Fruit fly (Drosophila melanogaster) whole organism, embryonic: ENCODE data around the gene CG5805.

Experiments used
- Blimp-1 ChIP-seq: fragments of 200-800 bp; sonication (Bioruptor generic); optimal IDR thresholded peaks from 3 replicates; lab custom pipeline; 2018; ENCODE audit warnings: missing biosample characterization, missing genetic modification characterization, mild to moderate bottlenecking, moderate library complexity, missing genetic modification reagents
- Bteb2 ChIP-seq: fragments of 200-800 bp; sonication (Bioruptor generic); optimal IDR thresholded peaks from 2 replicates; lab custom pipeline; 2016; ENCODE audit warnings: missing biosample characterization, missing genetic modification characterization
- CG10147 ChIP-seq: fragments of 200-800 bp; sonication (Bioruptor generic); optimal IDR thresholded peaks from 2 replicates; lab custom pipeline; 2019; ENCODE audit warnings: missing biosample characterization, mild to moderate bottlenecking, missing genetic modification characterization, moderate library complexity
- CG10543 ChIP-seq: fragments of 200-800 bp; sonication (Bioruptor generic); optimal IDR thresholded peaks from 3 replicates; lab custom pipeline; 2017; ENCODE audit warnings: missing biosample characterization, mild to moderate bottlenecking, missing genetic modification characterization, moderate library complexity
- CG10979 ChIP-seq: fragments of 200-800 bp; sonication (Bioruptor generic); optimal IDR thresholded peaks from 2 replicates; lab custom pipeline; 2018; ENCODE audit warnings: missing biosample characterization, mild to moderate bottlenecking, missing genetic modification characterization, moderate library complexity
- CG11695 ChIP-seq: fragments of 200-800 bp; sonication (Bioruptor generic); IDR thresholded peaks from 3 replicates; pipeline ENCODE4 v1.3.6; 2022; ENCODE audit warnings: missing biosample characterization, missing genetic modification characterization
- CG13287 ChIP-seq: fragments of 200-800 bp; sonication (Bioruptor generic); IDR thresholded peaks from 2 replicates; pipeline ENCODE4 v1.3.6; 2022; ENCODE audit warnings: missing biosample characterization, missing genetic modification characterization; ENCODE audit not compliant: partially characterized antibody
- CG17359 ChIP-seq: fragments of 200-800 bp; sonication (Bioruptor generic); optimal IDR thresholded peaks from 3 replicates; lab custom pipeline; 2018; ENCODE audit warnings: missing biosample characterization, mild to moderate bottlenecking, missing genetic modification characterization, moderate library complexity
- CG17385 ChIP-seq: fragments of 200-800 bp; sonication (Bioruptor generic); optimal IDR thresholded peaks from 3 replicates; lab custom pipeline; 2018; ENCODE audit warnings: missing biosample characterization, mild to moderate bottlenecking, missing genetic modification characterization
- CG17612 ChIP-seq: fragments of 200-800 bp; sonication (Bioruptor generic); IDR thresholded peaks from 2 replicates; pipeline ENCODE4 v1.3.6; 2022; ENCODE audit warnings: missing biosample characterization, missing genetic modification characterization
- CG2712 ChIP-seq: fragments of 200-800 bp; optimal IDR thresholded peaks from 3 replicates; lab custom pipeline; 2019; ENCODE audit warnings: missing biosample characterization, mild to moderate bottlenecking, missing genetic modification characterization, moderate library complexity
- CG31365 ChIP-seq: fragments of 200-800 bp; sonication (Bioruptor generic); optimal IDR thresholded peaks from 2 replicates; lab custom pipeline; 2018; ENCODE audit warnings: missing biosample characterization, mild to moderate bottlenecking, missing genetic modification characterization
- CG3163 ChIP-seq: fragments of 200-800 bp; sonication (Bioruptor generic); optimal IDR thresholded peaks from 3 replicates; lab custom pipeline; 2016; ENCODE audit warnings: missing biosample characterization, missing genetic modification characterization
- CG33557 ChIP-seq: fragments of 200-800 bp; sonication (Bioruptor generic); optimal IDR thresholded peaks from 2 replicates; lab custom pipeline; 2019; ENCODE audit warnings: missing biosample characterization, mild to moderate bottlenecking, missing genetic modification characterization, moderate library complexity
- CG7745 ChIP-seq: fragments of 200-800 bp; sonication (Bioruptor generic); optimal IDR thresholded peaks from 2 replicates; lab custom pipeline; 2018; ENCODE audit warnings: missing biosample characterization, mild to moderate bottlenecking, missing genetic modification characterization, moderate library complexity
- CG8290 ChIP-seq, 3 experiments: fragments of 200-800 bp; sonication (Bioruptor generic); optimal IDR thresholded peaks; 2 replicates each; lab custom pipeline; 2016 to 2019; ENCODE audit warnings: missing biosample characterization in 3 of 3, missing genetic modification characterization in 3 of 3, mild to moderate bottlenecking in 2 of 3, moderate library complexity in 1 of 3
- Deaf1 ChIP-seq: fragments of 200-800 bp; optimal IDR thresholded peaks from 3 replicates; lab custom pipeline; 2019; ENCODE audit warnings: missing biosample characterization, mild to moderate bottlenecking, missing genetic modification characterization, moderate library complexity
- Drgx ChIP-seq: fragments of 200-800 bp; sonication (Bioruptor generic); IDR thresholded peaks from 2 replicates; pipeline ENCODE4 v1.3.6; 2022; ENCODE audit warnings: missing biosample characterization, missing genetic modification characterization
- Ets65A ChIP-seq: fragments of 200-800 bp; sonication (Bioruptor generic); peaks from one replicate; lab custom pipeline; 2016; ENCODE audit warnings: missing biosample characterization, missing genetic modification characterization
- Fer3 ChIP-seq: fragments of 200-800 bp; sonication (Bioruptor generic); optimal IDR thresholded peaks from 2 replicates; lab custom pipeline; 2018; ENCODE audit warnings: missing biosample characterization, mild to moderate bottlenecking, missing genetic modification characterization, moderate library complexity
- HLHmδ ChIP-seq: fragments of 200-800 bp; sonication (Bioruptor generic); optimal IDR thresholded peaks from 2 replicates; lab custom pipeline; 2018; ENCODE audit warnings: missing biosample characterization, mild to moderate bottlenecking, missing genetic modification characterization, moderate library complexity
- Hmr ChIP-seq: fragments of 200-800 bp; sonication (Bioruptor generic); optimal IDR thresholded peaks from 3 replicates; lab custom pipeline; 2017; ENCODE audit warnings: mild to moderate bottlenecking, missing biosample characterization, missing genetic modification reagents, missing genetic modification characterization
- Kr ChIP-seq: fragments of 200-800 bp; sonication (Bioruptor generic); optimal IDR thresholded peaks from 2 replicates; lab custom pipeline; 2017; ENCODE audit warnings: missing biosample characterization, mild to moderate bottlenecking, missing genetic modification characterization
- Nf-YB ChIP-seq: fragments of 200-800 bp; sonication (Bioruptor generic); optimal IDR thresholded peaks from 3 replicates; lab custom pipeline; 2019; ENCODE audit warnings: missing biosample characterization, mild to moderate bottlenecking, missing genetic modification characterization, moderate library complexity
- Side ChIP-seq: fragments of 200-800 bp; sonication (Bioruptor generic); optimal IDR thresholded peaks from 2 replicates; lab custom pipeline; 2016; ENCODE audit warnings: missing biosample characterization, missing genetic modification characterization
- Spps ChIP-seq: fragments of 200-800 bp; sonication (Bioruptor generic); optimal IDR thresholded peaks from 2 replicates; lab custom pipeline; 2018; ENCODE audit warnings: missing biosample characterization, mild to moderate bottlenecking, missing genetic modification characterization
- ash1 ChIP-seq: fragments of 200-800 bp; sonication (Bioruptor generic); optimal IDR thresholded peaks from 2 replicates; lab custom pipeline; 2018; ENCODE audit warnings: missing biosample characterization, mild to moderate bottlenecking, missing genetic modification characterization
- bowl ChIP-seq: fragments of 200-800 bp; sonication (Bioruptor generic); IDR thresholded peaks from 2 replicates; pipeline ENCODE4 v1.3.6; 2022; ENCODE audit warnings: missing biosample characterization, missing genetic modification characterization
- cad ChIP-seq: fragments of >200 bp; optimal IDR thresholded peaks from 2 replicates; lab custom pipeline; 2017; ENCODE audit warnings: missing biosample characterization, missing genetic modification characterization
- dmrt11E ChIP-seq: fragments of 200-800 bp; sonication (Bioruptor generic); optimal IDR thresholded peaks from 3 replicates; lab custom pipeline; 2018; ENCODE audit warnings: missing biosample characterization, mild to moderate bottlenecking, missing genetic modification characterization, moderate library complexity
- fd3F ChIP-seq: fragments of 200-800 bp; sonication (Bioruptor generic); optimal IDR thresholded peaks from 2 replicates; lab custom pipeline; 2018; ENCODE audit warnings: missing biosample characterization, mild to moderate bottlenecking, missing genetic modification characterization, moderate library complexity
- kni ChIP-seq: fragments of 200-800 bp; sonication (Bioruptor generic); optimal IDR thresholded peaks from 3 replicates; lab custom pipeline; 2017; ENCODE audit warnings: mild to moderate bottlenecking, missing biosample characterization, missing genetic modification reagents, missing genetic modification characterization
- lola ChIP-seq, 3 experiments: fragments of >200 bp in 2 of 3; fragments of 200-800 bp in 1 of 3; sonication (Bioruptor generic) in 1 of 3; optimal IDR thresholded peaks; 2 replicates each; lab custom pipeline; 2017 to 2019; ENCODE audit warnings: missing biosample characterization in 3 of 3, missing genetic modification characterization in 3 of 3, mild to moderate bottlenecking in 1 of 3, moderate library complexity in 1 of 3
- onecut ChIP-seq: fragments of 200-800 bp; sonication (Bioruptor generic); IDR thresholded peaks from 2 replicates; pipeline ENCODE4 v1.3.6; 2022; ENCODE audit warnings: missing biosample characterization, missing genetic modification characterization
- sc ChIP-seq, 3 experiments: fragments of >200 bp in 2 of 3; fragments of 200-800 bp in 1 of 3; sonication (Bioruptor generic) in 1 of 3; optimal IDR thresholded peaks; 2 replicates in 2 of 3; 3 replicates in 1 of 3; lab custom pipeline; 2017; ENCODE audit warnings: mild to moderate bottlenecking in 1 of 3, missing biosample characterization in 1 of 3, missing genetic modification characterization in 1 of 3, missing genetic modification reagents in 1 of 3
- sd ChIP-seq: fragments of 200-800 bp; sonication (Bioruptor generic); optimal IDR thresholded peaks from 3 replicates; lab custom pipeline; 2018; ENCODE audit warnings: missing biosample characterization, mild to moderate bottlenecking, missing genetic modification characterization, moderate library complexity
- sr ChIP-seq: fragments of 200-800 bp; sonication (Bioruptor generic); IDR thresholded peaks from 3 replicates; pipeline ENCODE4 v1.3.6; 2022; ENCODE audit warnings: missing biosample characterization, missing genetic modification characterization
- trem ChIP-seq: fragments of 200-800 bp; optimal IDR thresholded peaks from 3 replicates; lab custom pipeline; 2019; ENCODE audit warnings: missing biosample characterization, mild to moderate bottlenecking, missing genetic modification characterization, moderate library complexity

CG5805 gene

dm6 chr3R:24767667-24768340, 19.4 kb downstream of the CG5805 start (continued):
- TF ChIP-seq CG31365 (tag; lab: Kevin White, UChicago) (no peak), Hmr (GFP tag; lab: Kevin White, UChicago) (no peak), CG10979 (tag; lab: Kevin White, UChicago) (peak; percentile 2), CG33557 (GFP tag; lab: Kevin White, UChicago) (peak; percentile 96), CG10543 (no peak), CG10147 (GFP tag; lab: Kevin White, UChicago) (no peak), CG2712 (tag; lab: Kevin White, UChicago) (peak; percentile 52), Bteb2 (GFP tag; lab: Kevin White, UChicago) (no peak), lola (GFP tag; optimal IDR thresholded peaks at IDR 0.05; lab: Kevin White, UChicago) (peak in 1 of 3 experiments; percentile 64), Kr (peak; percentile 28), sd (tag; lab: Kevin White, UChicago) (peak; percentile 70), Blimp-1 (GFP tag; lab: Kevin White, UChicago) (peak; percentile 100), Side (no peak), HLHmδ (GFP tag; lab: Kevin White, UChicago) (peak; percentile 83), CG8290 (GFP tag; optimal IDR thresholded peaks at IDR 0.05; lab: Kevin White, UChicago) (no peak), CG8290 (tag; optimal IDR thresholded peaks at IDR 0.05; lab: Kevin White, UChicago) (peak in 1 of 2 experiments; percentile 35), Fer3 (tag; lab: Kevin White, UChicago) (no peak), CG17612 (GFP tag; lab: Robert Waterston, UW) (no peak), CG7745 (tag; lab: Kevin White, UChicago) (peak; percentile 37), dmrt11E (tag; lab: Kevin White, UChicago) (peak; percentile 26), CG17385 (GFP tag; lab: Kevin White, UChicago) (peak; percentile 85), Spps (peak; percentile 55), Nf-YB (GFP tag; lab: Kevin White, UChicago) (peak; percentile 58), trem (tag; lab: Kevin White, UChicago) (peak; percentile 27), kni (GFP tag; lab: Kevin White, UChicago) (peak; percentile 59), onecut (peak; percentile 55), cad (GFP tag; lab: Kevin White, UChicago) (no peak), sc (optimal IDR thresholded peaks at IDR 0.05; lab: Kevin White, UChicago) (no peak), sc (GFP tag; optimal IDR thresholded peaks at IDR 0.05; lab: Kevin White, UChicago) (peak; percentile 31), CG3163 (GFP tag; lab: Kevin White, UChicago) (peak; percentile 72), CG11695 (GFP tag; lab: Robert Waterston, UW) (no peak)

dm6 chr3R:24766684-24767083, 20.5 kb downstream of the CG5805 start:
- TF ChIP-seq Drgx (GFP tag; lab: Robert Waterston, UW) (peak; percentile 47; the same call in 1 of the 2 replicates), CG13287 (GFP tag; lab: Robert Waterston, UW) (no peak), sr (GFP tag; lab: Robert Waterston, UW) (0 out of 3 replicates have a peak, but pooled peaks have one; percentile 28)

dm6 chr3R:24764971-24765370, 22.2 kb downstream of the CG5805 start, which contains the start of gene AstA:
Gene AstA, minus strand, starts transcription at chr3R:24765071.
- no peak for TF ChIP-seq bowl (GFP tag; lab: Robert Waterston, UW)
- TF ChIP-seq fd3F, result no peak
- no peak for TF ChIP-seq Deaf1 (tag; lab: Kevin White, UChicago)
- no peak for TF ChIP-seq CG17359
- TF ChIP-seq Ets65A (GFP tag; lab: Kevin White, UChicago), result peak; percentile 43
- TF ChIP-seq ash1 (GFP tag; lab: Kevin White, UChicago), result no peak
